Fruit fly (Drosophila melanogaster) whole organism, adult: ENCODE measurements around the gene CG43750.
A peak's percentile ranks its signal among the peaks of the same experiment; 100 is the strongest.

Experiments used
- CG11617 ChIP-seq: fragments of 200-800 bp; sonication (Bioruptor generic); optimal IDR thresholded peaks from 2 replicates; lab custom pipeline; 2017; ENCODE audit warnings: mild to moderate bottlenecking, missing biosample characterization, missing genetic modification reagents, missing genetic modification characterization
- CG12768 ChIP-seq: fragments of 200-800 bp; sonication (Bioruptor generic); optimal IDR thresholded peaks from 2 replicates; lab custom pipeline; 2017; ENCODE audit warnings: missing biosample characterization, missing genetic modification characterization, mild to moderate bottlenecking, moderate library complexity, missing genetic modification reagents
- CG14711 ChIP-seq: fragments of 200-800 bp; sonication (Bioruptor generic); optimal IDR thresholded peaks from 2 replicates; lab custom pipeline; 2018; ENCODE audit warnings: missing biosample characterization, mild to moderate bottlenecking, missing genetic modification characterization, moderate library complexity
- CG7101 ChIP-seq: fragments of 200-800 bp; sonication (Bioruptor generic); optimal IDR thresholded peaks from 2 replicates; lab custom pipeline; 2018; ENCODE audit warnings: missing biosample characterization, mild to moderate bottlenecking, missing genetic modification characterization, moderate library complexity
- Clk ChIP-seq: fragments of 200-800 bp; sonication (Bioruptor generic); optimal IDR thresholded peaks from 2 replicates; lab custom pipeline; 2017; ENCODE audit warnings: missing biosample characterization, missing genetic modification characterization
- Crg-1 ChIP-seq: fragments of 200-800 bp; sonication (Bioruptor generic); optimal IDR thresholded peaks from 2 replicates; lab custom pipeline; 2016; ENCODE audit warnings: missing biosample characterization, missing genetic modification characterization
- Mnt ChIP-seq: fragments of 200-800 bp; sonication (Bioruptor generic); optimal IDR thresholded peaks from 2 replicates; lab custom pipeline; 2016; ENCODE audit warnings: missing biosample characterization, mild to moderate bottlenecking, missing genetic modification characterization
- kay ChIP-seq: fragments of 200-800 bp; sonication (Bioruptor generic); peaks from one replicate; lab custom pipeline; 2016; ENCODE audit warnings: missing biosample characterization, missing genetic modification characterization, borderline replicate concordance
- ovo ChIP-seq: fragments of 200-800 bp; sonication (Bioruptor generic); optimal IDR thresholded peaks from 2 replicates; lab custom pipeline; 2016; ENCODE audit warnings: missing biosample characterization, missing genetic modification characterization
- toe ChIP-seq: fragments of 200-800 bp; sonication (Bioruptor generic); optimal IDR thresholded peaks from 2 replicates; lab custom pipeline; 2016; ENCODE audit warnings: missing biosample characterization, missing genetic modification characterization

dm6 chr2L:2357228-2357656 is 33.2 kb downstream of the CG43750 start, which contains the start of gene CG9967:
- TF ChIP-seq Clk (GFP tag; lab: Kevin White, UChicago): no peak
- no peak for TF ChIP-seq Mnt
- TF ChIP-seq CG12768 (GFP tag; lab: Kevin White, UChicago): no peak
- TF ChIP-seq CG11617 (GFP tag; lab: Kevin White, UChicago): peak; percentile 14
- no peak for TF ChIP-seq toe (GFP tag; lab: Kevin White, UChicago)
- TF ChIP-seq Crg-1: no peak
- no peak for TF ChIP-seq kay (GFP tag; lab: Kevin White, UChicago)
- TF ChIP-seq CG14711 (tag; lab: Kevin White, UChicago): no peak
- no peak for TF ChIP-seq ovo (GFP tag; lab: Kevin White, UChicago)
- peak; percentile 4 for TF ChIP-seq CG7101 (tag; lab: Kevin White, UChicago)
